Worm (Caenorhabditis elegans) whole organism, L1 larva: ENCODE data around the gene F44B9.9.
A peak's percentile ranks its signal among the peaks of the same experiment; 100 is the strongest.

Experiments used
- C04F5.9 ChIP-seq: sonication (generic microtip); optimal IDR thresholded peaks from 2 replicates; lab custom pipeline; 2016; ENCODE audit warnings: missing genetic modification characterization, missing compliant biosample characterization
- C34B4.2 ChIP-seq: sonication (generic microtip); optimal IDR thresholded peaks from 2 replicates; lab custom pipeline; 2017; ENCODE audit warnings: mild to moderate bottlenecking, missing genetic modification characterization, missing compliant biosample characterization
- aha-1 ChIP-seq: fragments of 150-350 bp; optimal IDR thresholded peaks from 2 replicates; lab custom pipeline; 2014; ENCODE audit warnings: missing biosample characterization, missing genetic modification characterization
- aly-2 ChIP-seq: fragments of 150-350 bp; optimal IDR thresholded peaks from 2 replicates; lab custom pipeline; 2014; ENCODE audit warnings: missing biosample characterization, missing genetic modification characterization
- ceh-90 ChIP-seq: sonication (generic microtip); optimal IDR thresholded peaks from 2 replicates; lab custom pipeline; 2016; ENCODE audit warnings: missing genetic modification characterization, missing compliant biosample characterization
- ces-1 ChIP-seq: fragments of 150-350 bp; optimal IDR thresholded peaks from 2 replicates; lab custom pipeline; 2014; ENCODE audit warnings: missing biosample characterization, missing genetic modification reagents, missing genetic modification characterization
- dpl-1 ChIP-seq, 3 experiments: fragments of 150-350 bp in 2 of 3; sonication (generic microtip) in 1 of 3; optimal IDR thresholded peaks; 2 replicates each; lab custom pipeline; 2014 to 2017; ENCODE audit warnings: missing biosample characterization in 3 of 3, missing genetic modification characterization in 3 of 3, missing genetic modification reagents in 3 of 3
- elt-2 ChIP-seq: sonication (generic microtip); optimal IDR thresholded peaks from 2 replicates; lab custom pipeline; 2016; ENCODE audit warnings: missing genetic modification characterization, mild to moderate bottlenecking, inconsistent platforms, missing compliant biosample characterization, missing genetic modification reagents
- elt-3 ChIP-seq, 6 experiments: fragments of 150-350 bp in 1 of 6; sonication (generic microtip); optimal IDR thresholded peaks; 2 replicates each; lab custom pipeline; 2017 to 2018; ENCODE audit warnings: missing biosample characterization in 6 of 6, missing genetic modification characterization in 6 of 6, inconsistent platforms in 1 of 6
- fkh-10 ChIP-seq: sonication (generic microtip); optimal IDR thresholded peaks from 2 replicates; lab custom pipeline; 2017; ENCODE audit warnings: missing biosample characterization, missing genetic modification reagents, missing genetic modification characterization
- fos-1 ChIP-seq: fragments of 150-350 bp; optimal IDR thresholded peaks from 2 replicates; lab custom pipeline; 2014; ENCODE audit warnings: missing biosample characterization, missing genetic modification characterization
- grh-1 ChIP-seq: fragments of 200-800 bp; sonication (Bioruptor generic); IDR thresholded peaks from 2 replicates; pipeline ENCODE4 v1.3.6; 2022; ENCODE audit warnings: missing genetic modification reagents, missing genetic modification characterization, missing compliant biosample characterization
- hlh-17 ChIP-seq: fragments of 200-800 bp; sonication (Bioruptor generic); optimal IDR thresholded peaks from 2 replicates; lab custom pipeline; 2018; ENCODE audit warnings: missing genetic modification characterization, mild to moderate bottlenecking, missing compliant biosample characterization, moderate library complexity, borderline replicate concordance
- hlh-4 ChIP-seq: sonication (generic microtip); optimal IDR thresholded peaks from 2 replicates; lab custom pipeline; 2016; ENCODE audit warnings: mild to moderate bottlenecking, missing genetic modification characterization, missing compliant biosample characterization
- hpl-2 ChIP-seq: fragments of 150-350 bp; optimal IDR thresholded peaks from 2 replicates; lab custom pipeline; 2014; ENCODE audit warnings: missing biosample characterization, missing genetic modification reagents, missing genetic modification characterization
- irx-1 ChIP-seq: sonication (generic microtip); optimal IDR thresholded peaks from 2 replicates; lab custom pipeline; 2016; ENCODE audit warnings: missing genetic modification characterization, missing compliant biosample characterization
- isw-1 ChIP-seq: fragments of 200-800 bp; sonication (Bioruptor generic); IDR thresholded peaks from 2 replicates; pipeline ENCODE4 v1.3.6; 2022; ENCODE audit warnings: missing genetic modification characterization, missing compliant biosample characterization
- jun-1 ChIP-seq: fragments of 150-350 bp; optimal IDR thresholded peaks from 2 replicates; lab custom pipeline; 2014; ENCODE audit warnings: missing biosample characterization, missing genetic modification reagents, missing genetic modification characterization
- lin-15B ChIP-seq: fragments of 150-350 bp; sonication (generic microtip); optimal IDR thresholded peaks from 3 replicates; lab custom pipeline; 2014; ENCODE audit warnings: missing biosample characterization, missing genetic modification characterization
- lin-39 ChIP-seq: fragments of 150-350 bp; optimal IDR thresholded peaks from 2 replicates; lab custom pipeline; 2014; ENCODE audit warnings: missing biosample characterization, missing genetic modification reagents, missing genetic modification characterization
- lsy-2 ChIP-seq, 2 experiments: fragments of 150-350 bp; optimal IDR thresholded peaks; 2 replicates each; lab custom pipeline; 2014; ENCODE audit warnings: missing biosample characterization in 2 of 2, missing genetic modification characterization in 2 of 2
- mab-9 ChIP-seq: fragments of 200-800 bp; sonication (Bioruptor generic); IDR thresholded peaks from 2 replicates; pipeline ENCODE4 v1.3.6; 2022; ENCODE audit warnings: missing genetic modification reagents, missing genetic modification characterization, missing compliant biosample characterization
- mep-1 ChIP-seq: fragments of 150-350 bp; optimal IDR thresholded peaks from 2 replicates; lab custom pipeline; 2014; ENCODE audit warnings: missing biosample characterization, missing genetic modification characterization
- nhr-19 ChIP-seq: fragments of 200-800 bp; sonication (Bioruptor generic); conservative IDR thresholded peaks from 2 replicates; pipeline ENCODE4 v1.3.6; 2022; ENCODE audit warnings: missing genetic modification characterization, missing compliant biosample characterization
- nhr-20 ChIP-seq: sonication (generic microtip); optimal IDR thresholded peaks from 2 replicates; lab custom pipeline; 2016; ENCODE audit warnings: mild to moderate bottlenecking, missing genetic modification characterization, missing compliant biosample characterization
- nhr-237 ChIP-seq: fragments of 150-350 bp; optimal IDR thresholded peaks from 2 replicates; lab custom pipeline; 2014; ENCODE audit warnings: missing biosample characterization, missing genetic modification characterization
- nhr-28 ChIP-seq: fragments of 150-350 bp; optimal IDR thresholded peaks from 2 replicates; lab custom pipeline; 2014; ENCODE audit warnings: missing biosample characterization, missing genetic modification characterization
- nhr-71 ChIP-seq: sonication (generic microtip); optimal IDR thresholded peaks from 2 replicates; lab custom pipeline; 2016; ENCODE audit warnings: mild to moderate bottlenecking, missing genetic modification characterization, moderate library complexity, missing compliant biosample characterization
- nhr-76 ChIP-seq: sonication (generic microtip); optimal IDR thresholded peaks from 2 replicates; lab custom pipeline; 2017; ENCODE audit warnings: missing biosample characterization, missing genetic modification characterization
- nhr-77 ChIP-seq: fragments of 150-350 bp; optimal IDR thresholded peaks from 2 replicates; lab custom pipeline; 2014; ENCODE audit warnings: missing biosample characterization, missing genetic modification characterization
- nhr-84 ChIP-seq: sonication (generic microtip); optimal IDR thresholded peaks from 2 replicates; lab custom pipeline; 2017; ENCODE audit warnings: missing biosample characterization, missing genetic modification characterization
- nhr-85 ChIP-seq: sonication (generic microtip); peaks from one replicate; lab custom pipeline; 2016; ENCODE audit warnings: missing genetic modification characterization, inconsistent platforms, missing compliant biosample characterization
- pax-3 ChIP-seq: fragments of 200-800 bp; sonication (Bioruptor generic); optimal IDR thresholded peaks from 2 replicates; lab custom pipeline; 2018; ENCODE audit warnings: mild to moderate bottlenecking, missing genetic modification characterization, moderate library complexity, missing compliant biosample characterization
- pqm-1 ChIP-seq: sonication (generic microtip); optimal IDR thresholded peaks from 3 replicates; lab custom pipeline; 2017; ENCODE audit warnings: missing biosample characterization, missing genetic modification characterization
- snpc-4 ChIP-seq: fragments of 150-350 bp; optimal IDR thresholded peaks from 2 replicates; lab custom pipeline; 2014; ENCODE audit warnings: missing biosample characterization, missing genetic modification characterization
- sox-4 ChIP-seq: sonication (generic microtip); optimal IDR thresholded peaks from 2 replicates; lab custom pipeline; 2016; ENCODE audit warnings: missing genetic modification characterization, missing compliant biosample characterization
- sptf-1 ChIP-seq: fragments of 150-350 bp; optimal IDR thresholded peaks from 2 replicates; lab custom pipeline; 2014; ENCODE audit warnings: missing biosample characterization, missing genetic modification characterization
- sup-37 ChIP-seq: fragments of 200-800 bp; sonication (Bioruptor generic); optimal IDR thresholded peaks from 2 replicates; lab custom pipeline; 2018; ENCODE audit warnings: mild to moderate bottlenecking, missing genetic modification characterization, missing compliant biosample characterization
- tlp-1 ChIP-seq: fragments of 150-350 bp; optimal IDR thresholded peaks from 2 replicates; lab custom pipeline; 2014; ENCODE audit warnings: missing biosample characterization, missing genetic modification characterization
- unc-30 ChIP-seq: sonication (generic microtip); optimal IDR thresholded peaks from 2 replicates; lab custom pipeline; 2017; ENCODE audit warnings: missing biosample characterization, missing genetic modification characterization
- unc-62 ChIP-seq: fragments of 150-350 bp; optimal IDR thresholded peaks from 2 replicates; lab custom pipeline; 2014; ENCODE audit warnings: missing biosample characterization, missing genetic modification reagents, missing genetic modification characterization
- unc-86 ChIP-seq: sonication (generic microtip); optimal IDR thresholded peaks from 2 replicates; lab custom pipeline; 2016; ENCODE audit warnings: missing genetic modification characterization, missing compliant biosample characterization
- unc-98 ChIP-seq: fragments of 200-800 bp; sonication (Bioruptor generic); IDR thresholded peaks from 2 replicates; pipeline ENCODE4 v1.3.6; 2022; ENCODE audit warnings: missing genetic modification characterization, missing compliant biosample characterization
- vab-15 ChIP-seq: sonication (generic microtip); optimal IDR thresholded peaks from 2 replicates; lab custom pipeline; 2017; ENCODE audit warnings: missing genotype, mild to moderate bottlenecking, missing genetic modification characterization, missing compliant biosample characterization
- zag-1 ChIP-seq: fragments of 150-350 bp; optimal IDR thresholded peaks from 2 replicates; lab custom pipeline; 2014; ENCODE audit warnings: missing biosample characterization, missing genetic modification characterization
- ztf-11 ChIP-seq, 2 experiments: sonication (generic microtip); optimal IDR thresholded peaks; 2 replicates each; lab custom pipeline; 2016 to 2017; ENCODE audit warnings: missing genetic modification characterization in 2 of 2, missing biosample characterization in 1 of 2, missing compliant biosample characterization in 1 of 2
- ztf-4 ChIP-seq: fragments of 150-350 bp; optimal IDR thresholded peaks from 2 replicates; lab custom pipeline; 2014; ENCODE audit warnings: missing biosample characterization, missing genetic modification characterization

F44B9.9 gene

DNA sequence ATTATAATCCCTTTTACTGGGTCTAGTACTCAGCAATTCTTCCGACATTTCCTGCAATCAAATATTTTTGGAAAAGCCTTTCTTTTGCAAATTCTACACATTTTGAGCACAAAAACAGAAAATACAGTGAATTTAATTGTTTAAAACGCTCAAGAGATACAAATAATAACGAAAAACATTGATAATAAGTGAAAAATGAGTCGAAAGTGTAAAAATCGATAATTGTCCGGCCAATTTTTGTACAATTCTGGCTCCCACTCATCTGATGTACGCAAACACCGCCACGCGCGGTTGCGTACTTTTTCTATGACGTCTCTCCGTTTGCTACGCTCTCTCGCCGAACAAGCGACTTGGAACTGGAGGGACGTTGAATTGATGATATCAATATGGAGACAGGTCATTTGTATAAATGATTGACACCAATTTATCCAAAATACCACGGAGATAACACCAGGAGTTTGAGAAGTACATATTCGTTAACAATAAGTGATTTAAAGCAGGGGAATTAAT lies 10.0 kb downstream of the F44B9.9 start, which contains the start of gene lin-36 (continued):
- TF ChIP-seq nhr-19 (GFP tag; lab: Robert Waterston, UW) (peak; percentile 76), nhr-237 (tag; lab: Kevin White, UChicago) (no peak), fos-1 (peak; percentile 71), mab-9 (GFP tag; lab: Robert Waterston, UW) (peak; percentile 52; the same call in 1 of the 2 replicates), aha-1 (tag; lab: Kevin White, UChicago) (no peak), nhr-71 (tag; lab: Kevin White, UChicago) (peak; percentile 90), ztf-11 (tag; optimal IDR thresholded peaks at IDR 0.05; lab: Kevin White, UChicago) (peak in 1 of 2 experiments; percentile 76), zag-1 (tag; lab: Kevin White, UChicago) (peak; percentile 10), vab-15 (tag; lab: Kevin White, UChicago) (peak; percentile 64), isw-1 (peak; percentile 74), ces-1 (GFP tag; lab: Kevin White, UChicago) (no peak), aly-2 (tag; lab: Kevin White, UChicago) (no peak), unc-62 (GFP tag; lab: Kevin White, UChicago) (peak; percentile 72), jun-1 (tag; lab: Kevin White, UChicago) (peak; percentile 79), lin-39 (tag; lab: Kevin White, UChicago) (peak; percentile 36), nhr-76 (tag; lab: Kevin White, UChicago) (no peak), nhr-28 (tag; lab: Kevin White, UChicago) (no peak), fkh-10 (no peak), lin-15B (tag; lab: Kevin White, UChicago) (peak; percentile 80), unc-30 (tag; lab: Kevin White, UChicago) (no peak), nhr-84 (tag; lab: Kevin White, UChicago) (no peak), unc-98 (no peak), grh-1 (GFP tag; lab: Robert Waterston, UW) (peak; percentile 78), mep-1 (peak; percentile 94), dpl-1 (GFP tag; optimal IDR thresholded peaks at IDR 0.05; lab: Kevin White, UChicago) (peak; percentile 78 to 88 (median 88)), ceh-90 (tag; lab: Kevin White, UChicago) (no peak), C04F5.9 (peak; percentile 74), sox-4 (tag; lab: Kevin White, UChicago) (no peak), sup-37 (GFP tag; lab: Kevin White, UChicago) (no peak), pax-3 (tag; lab: Kevin White, UChicago) (peak; percentile 9), lsy-2 (tag; optimal IDR thresholded peaks at IDR 0.05; lab: Kevin White, UChicago) (peak; percentile 88 to 91), tlp-1 (tag; lab: Kevin White, UChicago) (no peak), hlh-17 (GFP tag; lab: Kevin White, UChicago) (no peak), elt-3 (tag; optimal IDR thresholded peaks at IDR 0.05; lab: Kevin White, UChicago) (peak in 2 of 6 experiments; percentile 72 to 77), ztf-4 (tag; lab: Kevin White, UChicago) (peak; percentile 62), pqm-1 (tag; lab: Kevin White, UChicago) (no peak), unc-86 (peak; percentile 84), nhr-77 (peak; percentile 62)

DNA sequence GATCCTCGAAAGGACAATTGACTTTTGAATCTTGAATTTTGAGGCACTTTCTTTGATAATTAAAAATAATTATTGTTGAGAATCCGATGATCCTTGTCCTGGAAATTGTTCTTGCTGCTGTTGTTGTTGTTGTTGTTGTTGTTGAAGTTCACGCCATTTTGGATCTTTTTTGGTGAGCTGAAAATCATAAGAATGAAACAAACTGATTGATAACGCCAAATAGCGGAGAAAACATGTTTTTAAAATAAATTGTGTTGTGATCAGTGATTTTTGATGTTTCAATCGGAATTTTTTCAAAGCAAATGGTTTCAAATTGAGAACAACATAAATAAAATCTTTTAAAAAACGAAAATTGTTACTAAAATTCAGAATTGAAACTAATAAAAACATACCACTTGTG lies 13.8 kb downstream of the F44B9.9 start:
- TF ChIP-seq nhr-77 (no peak), hpl-2 (GFP tag; lab: Kevin White, UChicago) (no peak), mep-1 (no peak), nhr-237 (tag; lab: Kevin White, UChicago) (no peak), elt-2 (tag; lab: Kevin White, UChicago) (no peak), snpc-4 (tag; lab: Kevin White, UChicago) (no peak), tlp-1 (tag; lab: Kevin White, UChicago) (no peak), aly-2 (tag; lab: Kevin White, UChicago) (no peak), irx-1 (tag; lab: Kevin White, UChicago) (no peak), jun-1 (tag; lab: Kevin White, UChicago) (no peak), pqm-1 (tag; lab: Kevin White, UChicago) (no peak), sptf-1 (tag; lab: Kevin White, UChicago) (no peak), ceh-90 (tag; lab: Kevin White, UChicago) (no peak), hlh-4 (tag; lab: Kevin White, UChicago) (no peak), unc-62 (GFP tag; lab: Kevin White, UChicago) (no peak), unc-98 (no peak), nhr-85 (tag; lab: Kevin White, UChicago) (no peak), C34B4.2 (tag; lab: Kevin White, UChicago) (no peak), nhr-20 (no peak)
- TF ChIP-seq, all 84 proteins: peak for 0
